Fruit fly (Drosophila melanogaster): ENCODE results near the gene Ttc1.

The Ttc1 gene

dm6 chr3R:16448378-16449134 lies 5.7 kb upstream of the Ttc1 start (continued):
- TF ChIP-seq gt (GFP tag; IDR thresholded peaks at IDR 0.05) (peak; percentile 76), CG18476 (GFP tag; optimal IDR thresholded peaks at IDR 0.05) (no peak), CG34376 (GFP tag; optimal IDR thresholded peaks at IDR 0.05) (no peak), fd64A (GFP tag; optimal IDR thresholded peaks at IDR 0.05) (peak; percentile 47), CG8478 (optimal IDR thresholded peaks at IDR 0.05) (no peak), Elba2 (GFP tag; optimal IDR thresholded peaks at IDR 0.05) (no peak), CG14441 (GFP tag; IDR thresholded peaks at IDR 0.05) (peak; percentile 76), Dip3 (GFP tag; optimal IDR thresholded peaks at IDR 0.05) (peak; percentile 70), tio (GFP tag; optimal IDR thresholded peaks at IDR 0.05) (peak; percentile 51), vnd (GFP tag; IDR thresholded peaks at IDR 0.05; ENCODE audit: partially characterized antibody) (no peak), CG17802 (tag; optimal IDR thresholded peaks at IDR 0.05) (peak; percentile 77), sens (GFP tag) (peak; percentile 84), Bteb2 (GFP tag; optimal IDR thresholded peaks at IDR 0.05) (peak; percentile 51), esg (GFP tag; conservative IDR thresholded peaks at IDR 0.05) (peak; percentile 80), Hr3 (GFP tag; optimal IDR thresholded peaks at IDR 0.05) (peak; percentile 34), vvl (GFP tag; IDR thresholded peaks at IDR 0.05) (peak; percentile 80), CG4424 (GFP tag; optimal IDR thresholded peaks at IDR 0.05) (no peak), CG14014 (GFP tag; IDR thresholded peaks at IDR 0.05) (peak; percentile 71), ato (GFP tag; IDR thresholded peaks at IDR 0.05; ENCODE audit: partially characterized antibody) (no peak), CG12155 (GFP tag; optimal IDR thresholded peaks at IDR 0.05) (peak; percentile 51), CG12769 (tag; optimal IDR thresholded peaks at IDR 0.05) (peak; percentile 92), pho (GFP tag; optimal IDR thresholded peaks at IDR 0.05) (peak; percentile 42), CG3726 (GFP tag; IDR thresholded peaks at IDR 0.05) (peak; percentile 77; the same call in 2 of the 3 replicates), Nf-YB (GFP tag; optimal IDR thresholded peaks at IDR 0.05) (peak; percentile 27), CG15269 (tag; optimal IDR thresholded peaks at IDR 0.05) (peak; percentile 56), schlank (tag; optimal IDR thresholded peaks at IDR 0.05) (peak; percentile 59), Max (GFP tag; optimal IDR thresholded peaks at IDR 0.05) (no peak), lilli (GFP tag; optimal IDR thresholded peaks at IDR 0.05) (peak; percentile 56), insv (GFP tag; optimal IDR thresholded peaks at IDR 0.05) (no peak), twi (tag; optimal IDR thresholded peaks at IDR 0.05) (no peak), Mad (GFP tag; optimal IDR thresholded peaks at IDR 0.05) (peak; percentile 68), ranshi (GFP tag; IDR thresholded peaks at IDR 0.05) (peak; percentile 76), CG16815 (GFP tag; optimal IDR thresholded peaks at IDR 0.05) (peak; percentile 64), corto (GFP tag; optimal IDR thresholded peaks at IDR 0.05) (no peak), crol (GFP tag; IDR thresholded peaks at IDR 0.05) (peak; percentile 68), onecut (GFP tag; IDR thresholded peaks at IDR 0.05) (peak; percentile 19), Atf6 (GFP tag; IDR thresholded peaks at IDR 0.05) (peak; percentile 57; the same call in 1 of the 2 replicates), CG30403 (GFP tag; optimal IDR thresholded peaks at IDR 0.05) (peak; percentile 70), cato (GFP tag; optimal IDR thresholded peaks at IDR 0.05; ENCODE audit: borderline replicate concordance) (peak; percentile 58), Dfd (GFP tag; optimal IDR thresholded peaks at IDR 0.05) (no peak), zen2 (GFP tag; IDR thresholded peaks at IDR 0.05; ENCODE audit: partially characterized antibody) (no peak), CG3163 (GFP tag; optimal IDR thresholded peaks at IDR 0.05) (no peak), CG1792 (GFP tag; optimal IDR thresholded peaks at IDR 0.05) (peak; percentile 13), CG11723 (GFP tag; optimal IDR thresholded peaks at IDR 0.05) (no peak), CG10366 (GFP tag; IDR thresholded peaks at IDR 0.05) (peak; percentile 86), CG18764 (GFP tag; optimal IDR thresholded peaks at IDR 0.05) (peak; percentile 58), fd3F (GFP tag; optimal IDR thresholded peaks at IDR 0.05) (peak; percentile 50), B-H2 (GFP tag; optimal IDR thresholded peaks at IDR 0.05) (no peak), ewg (GFP tag; optimal IDR thresholded peaks at IDR 0.05) (peak; percentile 46), ci (GFP tag; IDR thresholded peaks at IDR 0.05) (peak; percentile 96)

Measured in whole organism, embryonic.